Worm (Caenorhabditis elegans): ENCODE measurements around the gene pei-2.

DNA sequence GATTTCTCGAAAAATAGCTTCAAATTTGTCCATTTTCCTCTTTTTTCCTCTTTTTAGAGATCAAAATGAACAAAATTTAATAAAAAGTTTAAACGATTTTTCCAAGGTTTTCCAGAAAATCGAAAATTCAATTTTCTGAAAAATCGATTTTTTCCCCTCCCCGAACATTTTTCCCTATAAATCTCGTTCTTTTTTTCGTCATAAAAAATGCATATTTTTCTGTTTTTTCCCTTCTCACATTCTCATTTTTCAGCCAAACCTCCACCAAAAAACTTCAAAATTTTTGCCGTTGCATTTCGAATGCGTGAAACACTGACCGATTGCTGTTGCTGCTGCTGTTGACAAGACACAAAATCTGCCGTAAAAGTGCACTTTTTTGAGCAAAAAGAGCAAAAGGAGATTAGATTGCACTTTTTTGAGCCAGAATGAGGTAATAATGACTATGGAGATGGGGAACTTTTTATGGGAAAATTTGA is 40.9 kb downstream of the pei-2 start, which contains the start of the genes Y50D4C.12 and unc-34:
- no peak for TF ChIP-seq snpc-4 (tag; optimal IDR thresholded peaks at IDR 0.05)
- no peak for TF ChIP-seq ceh-39 (tag; optimal IDR thresholded peaks at IDR 0.05)
- no peak for TF ChIP-seq lin-13 (tag; optimal IDR thresholded peaks at IDR 0.05)
- no peak for TF ChIP-seq nhr-76 (tag; optimal IDR thresholded peaks at IDR 0.05)
- TF ChIP-seq elt-3 (tag; optimal IDR thresholded peaks at IDR 0.05), result no peak
- no peak for TF ChIP-seq nhr-237 (tag; optimal IDR thresholded peaks at IDR 0.05)
- no peak for TF ChIP-seq mep-1 (tag; optimal IDR thresholded peaks at IDR 0.05)
- no peak for TF ChIP-seq ces-1 (GFP tag; optimal IDR thresholded peaks at IDR 0.05)
- TF ChIP-seq pha-4 (tag; optimal IDR thresholded peaks at IDR 0.05), result no peak
